Fruit fly (Drosophila melanogaster): ENCODE data around the gene CG31266.

CG31266 gene

DNA sequence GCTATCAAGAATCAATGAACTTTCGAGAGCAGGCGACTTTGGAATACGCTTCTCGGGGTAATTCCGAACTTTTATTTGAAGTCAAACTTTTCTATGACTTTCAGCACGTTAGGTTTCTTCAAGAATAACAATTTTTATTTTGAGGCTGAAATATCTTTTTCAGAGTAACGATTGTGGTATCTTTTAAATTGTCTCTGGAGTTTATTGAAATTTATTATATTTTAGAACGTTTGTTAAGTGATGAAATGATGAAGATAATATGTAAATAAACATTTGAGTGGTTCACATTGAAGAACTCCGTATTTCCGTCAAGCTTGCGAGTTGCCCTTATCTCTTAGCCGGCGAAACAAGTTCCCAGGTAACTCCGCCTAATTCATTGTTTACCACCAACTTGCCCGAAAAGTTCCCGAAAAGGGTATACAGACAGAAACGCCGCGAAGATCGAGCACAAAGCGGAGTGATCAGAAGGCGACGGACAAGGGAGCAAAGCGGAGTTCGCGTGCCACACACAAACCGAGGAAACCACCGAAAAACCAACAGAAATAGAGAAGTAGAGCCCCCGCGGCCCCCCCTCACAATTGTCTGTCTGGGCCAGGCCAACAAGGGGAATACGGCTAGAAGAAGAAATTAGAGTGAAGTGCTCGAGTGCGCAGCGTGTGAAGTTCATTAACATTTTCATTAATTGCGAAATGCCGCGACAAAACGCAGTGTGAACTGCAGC is 14.7 kb upstream of the CG31266 start (continued):
- TF ChIP-seq CG3032 (tag; optimal IDR thresholded peaks at IDR 0.05), result peak; percentile 74
- peak; percentile 92 for TF ChIP-seq Eip78C (GFP tag)
- peak; percentile 65 for TF ChIP-seq CG6808 (GFP tag; optimal IDR thresholded peaks at IDR 0.05)
- TF ChIP-seq CG8632 (GFP tag; optimal IDR thresholded peaks at IDR 0.05), result peak; percentile 51
- TF ChIP-seq CG3919 (GFP tag; optimal IDR thresholded peaks at IDR 0.05), result peak; percentile 55
- peak; percentile 32 to 38 for TF ChIP-seq ss (GFP tag; optimal IDR thresholded peaks at IDR 0.05)
- TF ChIP-seq dsx (GFP tag; optimal IDR thresholded peaks at IDR 0.05; ENCODE audit: poor library complexity, severe bottlenecking), result peak; percentile 63
- TF ChIP-seq svp (GFP tag), result peak; percentile 91
- peak; percentile 15 for TF ChIP-seq Blimp-1 (GFP tag; optimal IDR thresholded peaks at IDR 0.05)
- TF ChIP-seq Lpt (GFP tag; optimal IDR thresholded peaks at IDR 0.05), result no peak
- peak; percentile 69 for TF ChIP-seq fd59A (GFP tag; optimal IDR thresholded peaks at IDR 0.05)
- TF ChIP-seq fkh (GFP tag; optimal IDR thresholded peaks at IDR 0.05), result peak; percentile 50
- peak; percentile 64 for TF ChIP-seq acj6 (GFP tag; optimal IDR thresholded peaks at IDR 0.05)
- TF ChIP-seq Gug (GFP tag; IDR thresholded peaks at IDR 0.05), result no peak
- peak; percentile 54 for TF ChIP-seq net (GFP tag; optimal IDR thresholded peaks at IDR 0.05)
- no peak for TF ChIP-seq CG11762 (GFP tag; optimal IDR thresholded peaks at IDR 0.05; ENCODE audit: insufficient read depth)
- peak; percentile 20 for TF ChIP-seq Smox (GFP tag; optimal IDR thresholded peaks at IDR 0.05)
- TF ChIP-seq CG34406 (GFP tag; optimal IDR thresholded peaks at IDR 0.05), result peak; percentile 54
- TF ChIP-seq Sox102F (GFP tag; optimal IDR thresholded peaks at IDR 0.05), result peak; percentile 77

- peak; percentile 8 for TF ChIP-seq CG6808 (GFP tag; optimal IDR thresholded peaks at IDR 0.05)
- TF ChIP-seq dac (GFP tag; optimal IDR thresholded peaks at IDR 0.05), result no peak
- no peak for TF ChIP-seq lz (GFP tag; optimal IDR thresholded peaks at IDR 0.05)
- peak; percentile 68 for TF ChIP-seq Sox102F (GFP tag; optimal IDR thresholded peaks at IDR 0.05)
- no peak for TF ChIP-seq CG11294 (GFP tag; IDR thresholded peaks at IDR 0.05)
- TF ChIP-seq CG15336 (GFP tag; IDR thresholded peaks at IDR 0.05), result peak; percentile 30; the same call in 1 of the 2 replicates
- TF ChIP-seq Eip78C (GFP tag), result peak; percentile 51
- peak; percentile 17 for TF ChIP-seq CG16779 (tag; optimal IDR thresholded peaks at IDR 0.05)
- no peak for TF ChIP-seq topi (GFP tag; optimal IDR thresholded peaks at IDR 0.05)
- no peak for TF ChIP-seq CG32006 (GFP tag; optimal IDR thresholded peaks at IDR 0.05)
- peak; percentile 43 for TF ChIP-seq CG1621 (tag; optimal IDR thresholded peaks at IDR 0.05)
- TF ChIP-seq Sox15 (GFP tag; optimal IDR thresholded peaks at IDR 0.05), result no peak
- TF ChIP-seq ss (GFP tag; optimal IDR thresholded peaks at IDR 0.05), result peak in 1 of 2 experiments; percentile 51
- peak; percentile 8 for TF ChIP-seq CG8632 (GFP tag; optimal IDR thresholded peaks at IDR 0.05)
- no peak for TF ChIP-seq fd85E (GFP tag; optimal IDR thresholded peaks at IDR 0.05)
- peak; percentile 81 for TF ChIP-seq CG6854 (GFP tag; optimal IDR thresholded peaks at IDR 0.05)
- TF ChIP-seq CG10669 (GFP tag; optimal IDR thresholded peaks at IDR 0.05), result no peak
- no peak for TF ChIP-seq fd59A (GFP tag; optimal IDR thresholded peaks at IDR 0.05)
- TF ChIP-seq CG6276 (GFP tag; optimal IDR thresholded peaks at IDR 0.05), result peak; percentile 52
- peak; percentile 7; the same call in 1 of the 3 replicates for TF ChIP-seq eg (GFP tag; IDR thresholded peaks at IDR 0.05)
Measured at dm6 chr3R:17118917-17119378, 13.5 kb upstream of the CG31266 start.

DNA sequence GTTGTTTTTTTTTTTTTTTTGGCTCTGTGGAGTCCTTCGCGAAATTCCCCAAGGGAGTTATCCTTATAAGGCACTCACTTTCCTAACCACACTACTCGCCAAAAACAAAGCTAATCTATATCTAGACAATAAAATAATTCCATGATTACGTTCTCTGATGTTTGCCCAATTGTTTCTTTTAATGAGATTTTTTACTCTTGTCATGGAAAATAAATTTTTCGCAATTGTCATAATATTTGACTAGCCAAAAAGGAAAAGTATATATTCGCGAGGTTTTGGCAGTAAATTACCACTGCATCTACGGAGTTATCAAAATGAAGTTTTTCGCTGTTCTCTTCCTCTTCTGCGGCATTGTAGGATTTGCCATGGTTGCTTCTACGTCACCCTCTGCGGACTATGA is 12.3 kb upstream of the CG31266 start, which contains the start of gene CG34278:
TSS of gene CG34278 (plus strand) at position 301 of the 400 bp plus-strand sequence.
- TF ChIP-seq svp (GFP tag) (no peak), Hr4 (GFP tag; optimal IDR thresholded peaks at IDR 0.05) (no peak), CG8632 (GFP tag; optimal IDR thresholded peaks at IDR 0.05) (no peak), Hr38 (GFP tag; optimal IDR thresholded peaks at IDR 0.05) (no peak), Sox14 (GFP tag; optimal IDR thresholded peaks at IDR 0.05) (no peak), Smox (GFP tag; optimal IDR thresholded peaks at IDR 0.05) (no peak), CG1621 (tag; optimal IDR thresholded peaks at IDR 0.05) (no peak), ss (GFP tag; optimal IDR thresholded peaks at IDR 0.05) (no peak), CG11294 (GFP tag; IDR thresholded peaks at IDR 0.05) (no peak), Eip75B (GFP tag; optimal IDR thresholded peaks at IDR 0.05) (no peak), dac (GFP tag; optimal IDR thresholded peaks at IDR 0.05) (no peak), CG31627 (GFP tag; optimal IDR thresholded peaks at IDR 0.05) (no peak), Met (GFP tag; optimal IDR thresholded peaks at IDR 0.05) (no peak), CG32006 (GFP tag; optimal IDR thresholded peaks at IDR 0.05) (no peak), eg (GFP tag; IDR thresholded peaks at IDR 0.05) (no peak), spab (GFP tag; optimal IDR thresholded peaks at IDR 0.05) (no peak), acj6 (GFP tag; optimal IDR thresholded peaks at IDR 0.05) (no peak)
